Fruit fly (Drosophila melanogaster) whole organism, embryonic: ENCODE measurements around the gene dec.

Source experiments
- Abd-B ChIP-seq: fragments of 200-800 bp; sonication (Bioruptor generic); optimal IDR thresholded peaks from 2 replicates; lab custom pipeline; 2018; ENCODE audit warnings: missing biosample characterization, mild to moderate bottlenecking, missing genetic modification characterization, moderate library complexity
- Atf-2 ChIP-seq: fragments of 200-800 bp; sonication (Bioruptor generic); optimal IDR thresholded peaks from 2 replicates; lab custom pipeline; 2016; ENCODE audit warnings: missing biosample characterization, missing genetic modification characterization
- BtbVII ChIP-seq: fragments of 200-800 bp; sonication (Bioruptor generic); optimal IDR thresholded peaks from 3 replicates; lab custom pipeline; 2017; ENCODE audit warnings: missing biosample characterization, mild to moderate bottlenecking, missing genetic modification characterization
- CG10959 ChIP-seq: fragments of 200-800 bp; sonication (Bioruptor generic); IDR thresholded peaks from 2 replicates; pipeline ENCODE4 v1.3.6; 2022; ENCODE audit warnings: missing biosample characterization, missing genetic modification characterization
- CG12236 ChIP-seq: fragments of 200-800 bp; sonication (Bioruptor generic); optimal IDR thresholded peaks from 2 replicates; lab custom pipeline; 2016; ENCODE audit warnings: missing biosample characterization, missing genetic modification characterization
- CG14965 ChIP-seq: fragments of 200-800 bp; sonication (Bioruptor generic); optimal IDR thresholded peaks from 2 replicates; lab custom pipeline; 2016; ENCODE audit warnings: missing biosample characterization, missing genetic modification characterization, borderline replicate concordance
- CG1603 ChIP-seq: fragments of 200-800 bp; sonication (Bioruptor generic); optimal IDR thresholded peaks from 2 replicates; lab custom pipeline; 2019; ENCODE audit warnings: missing biosample characterization, mild to moderate bottlenecking, missing genetic modification characterization, moderate library complexity
- CG16779 ChIP-seq: fragments of 200-800 bp; sonication (Bioruptor generic); IDR thresholded peaks from 2 replicates; pipeline ENCODE4 v1.3.6; 2022; ENCODE audit warnings: missing biosample characterization, missing genetic modification characterization
- CG17361 ChIP-seq: fragments of 200-800 bp; sonication (Bioruptor generic); IDR thresholded peaks from 3 replicates; pipeline ENCODE4 v1.3.6; 2022; ENCODE audit warnings: missing biosample characterization, missing genetic modification characterization
- CG17385 ChIP-seq: fragments of 200-800 bp; sonication (Bioruptor generic); optimal IDR thresholded peaks from 3 replicates; lab custom pipeline; 2018; ENCODE audit warnings: missing biosample characterization, mild to moderate bottlenecking, missing genetic modification characterization
- CG18619 ChIP-seq: fragments of 200-800 bp; sonication (Bioruptor generic); optimal IDR thresholded peaks from 3 replicates; lab custom pipeline; 2017; ENCODE audit warnings: missing biosample characterization, mild to moderate bottlenecking, missing genetic modification characterization
- CG32532 ChIP-seq: fragments of 200-800 bp; sonication (Bioruptor generic); IDR thresholded peaks from 2 replicates; pipeline ENCODE4 v1.3.6; 2022; ENCODE audit warnings: missing biosample characterization, missing genetic modification characterization
- CG4730 ChIP-seq: fragments of 200-800 bp; sonication (Bioruptor generic); IDR thresholded peaks from 2 replicates; pipeline ENCODE4 v1.3.6; 2022; ENCODE audit warnings: missing biosample characterization, missing genetic modification characterization
- CG5953 ChIP-seq: fragments of 200-800 bp; sonication (Bioruptor generic); IDR thresholded peaks from 2 replicates; pipeline ENCODE4 v1.3.6; 2022; ENCODE audit warnings: missing biosample characterization, missing genetic modification characterization
- CG6689 ChIP-seq: fragments of 200-800 bp; sonication (Bioruptor generic); IDR thresholded peaks from 2 replicates; pipeline ENCODE4 v1.3.6; 2022; ENCODE audit warnings: missing biosample characterization, missing genetic modification characterization
- CG6813 ChIP-seq: fragments of 200-800 bp; sonication (Bioruptor generic); optimal IDR thresholded peaks from 2 replicates; lab custom pipeline; 2017; ENCODE audit warnings: missing biosample characterization, missing genetic modification characterization, mild to moderate bottlenecking, moderate library complexity, missing genetic modification reagents
- CG7556 ChIP-seq: fragments of 200-800 bp; sonication (Bioruptor generic); optimal IDR thresholded peaks from 2 replicates; lab custom pipeline; 2017; ENCODE audit warnings: missing biosample characterization, mild to moderate bottlenecking, missing genetic modification characterization
- CG7786 ChIP-seq: fragments of 200-800 bp; sonication (Bioruptor generic); optimal IDR thresholded peaks from 2 replicates; lab custom pipeline; 2016; ENCODE audit warnings: missing biosample characterization, missing genetic modification characterization
- Camta ChIP-seq: fragments of 200-800 bp; sonication (Bioruptor generic); optimal IDR thresholded peaks from 2 replicates; lab custom pipeline; 2016; ENCODE audit warnings: missing biosample characterization, missing genetic modification characterization
- CoRest ChIP-seq: fragments of 200-800 bp; sonication (Bioruptor generic); optimal IDR thresholded peaks from 3 replicates; lab custom pipeline; 2018; ENCODE audit warnings: missing biosample characterization, mild to moderate bottlenecking, missing genetic modification characterization, moderate library complexity
- Doc2 ChIP-seq: fragments of 200-800 bp; sonication (Bioruptor generic); IDR thresholded peaks from 2 replicates; pipeline ENCODE4 v1.3.6; 2022; ENCODE audit warnings: missing biosample characterization, missing genetic modification characterization
- Ets65A ChIP-seq: fragments of 200-800 bp; sonication (Bioruptor generic); peaks from one replicate; lab custom pipeline; 2016; ENCODE audit warnings: missing biosample characterization, missing genetic modification characterization
- Hr39 ChIP-seq: fragments of >200 bp; optimal IDR thresholded peaks from 2 replicates; lab custom pipeline; 2017
- Jarid2 ChIP-seq: fragments of 200-800 bp; sonication (Bioruptor generic); optimal IDR thresholded peaks from 3 replicates; lab custom pipeline; 2017; ENCODE audit warnings: mild to moderate bottlenecking, missing biosample characterization, missing genetic modification reagents, missing genetic modification characterization
- MESR4 ChIP-seq: fragments of 200-800 bp; sonication (Bioruptor generic); optimal IDR thresholded peaks from 2 replicates; lab custom pipeline; 2018; ENCODE audit warnings: missing biosample characterization, mild to moderate bottlenecking, missing genetic modification characterization, moderate library complexity
- Meics ChIP-seq: fragments of 200-800 bp; sonication (Bioruptor generic); optimal IDR thresholded peaks from 2 replicates; lab custom pipeline; 2017; ENCODE audit warnings: missing biosample characterization, mild to moderate bottlenecking, missing genetic modification characterization
- Myb ChIP-seq: fragments of 200-800 bp; sonication (Bioruptor generic); optimal IDR thresholded peaks from 2 replicates; lab custom pipeline; 2016; ENCODE audit warnings: missing biosample characterization, missing genetic modification characterization
- NC2β ChIP-seq: fragments of 200-800 bp; sonication (Bioruptor generic); optimal IDR thresholded peaks from 2 replicates; lab custom pipeline; 2016; ENCODE audit warnings: missing biosample characterization, missing genetic modification characterization
- Ssrp ChIP-seq: fragments of 200-800 bp; sonication (Bioruptor generic); optimal IDR thresholded peaks from 2 replicates; lab custom pipeline; 2018; ENCODE audit warnings: missing biosample characterization, mild to moderate bottlenecking, missing genetic modification characterization, moderate library complexity
- Taf1 ChIP-seq: fragments of 200-800 bp; sonication (Bioruptor generic); IDR thresholded peaks from 2 replicates; pipeline ENCODE4 v1.3.6; 2022; ENCODE audit warnings: missing biosample characterization, missing genetic modification characterization
- bigmax ChIP-seq: fragments of 200-800 bp; sonication (Bioruptor generic); optimal IDR thresholded peaks from 2 replicates; lab custom pipeline; 2018; ENCODE audit warnings: missing biosample characterization, mild to moderate bottlenecking, missing genetic modification characterization
- da ChIP-seq: fragments of 200-800 bp; sonication (Bioruptor generic); optimal IDR thresholded peaks from 2 replicates; lab custom pipeline; 2016; ENCODE audit warnings: missing biosample characterization, missing genetic modification characterization
- eyg ChIP-seq: fragments of 200-800 bp; sonication (Bioruptor generic); optimal IDR thresholded peaks from 3 replicates; lab custom pipeline; 2016; ENCODE audit warnings: missing biosample characterization, missing genetic modification characterization
- hb ChIP-seq: fragments of 200-800 bp; sonication (Bioruptor generic); IDR thresholded peaks from 3 replicates; pipeline ENCODE4 v1.3.6; 2022; ENCODE audit warnings: missing biosample characterization, missing genetic modification characterization; ENCODE audit not compliant: partially characterized antibody
- hkb ChIP-seq, 2 experiments: fragments of 200-800 bp in 1 of 2; fragments of >200 bp in 1 of 2; sonication (Bioruptor generic) in 1 of 2; IDR thresholded peaks in 1 of 2; optimal IDR thresholded peaks in 1 of 2; 2 replicates each; pipeline versions ENCODE4 v1.3.6 to Lab custom; 2017 to 2022; ENCODE audit warnings: missing biosample characterization in 1 of 2, missing genetic modification characterization in 1 of 2
- ind ChIP-seq: fragments of 200-800 bp; sonication (Bioruptor generic); optimal IDR thresholded peaks from 3 replicates; lab custom pipeline; 2016; ENCODE audit warnings: missing biosample characterization, missing genetic modification characterization
- mam ChIP-seq: fragments of 200-800 bp; sonication (Bioruptor generic); optimal IDR thresholded peaks from 3 replicates; lab custom pipeline; 2016; ENCODE audit warnings: missing biosample characterization, missing genetic modification characterization
- nom ChIP-seq: fragments of 200-800 bp; sonication (Bioruptor generic); optimal IDR thresholded peaks from 2 replicates; lab custom pipeline; 2017; ENCODE audit warnings: missing biosample characterization, missing genetic modification characterization, mild to moderate bottlenecking, moderate library complexity, missing genetic modification reagents
- pb ChIP-seq: fragments of 200-800 bp; sonication (Bioruptor generic); optimal IDR thresholded peaks from 3 replicates; lab custom pipeline; 2016; ENCODE audit warnings: missing biosample characterization, missing genetic modification characterization
- salm ChIP-seq: fragments of 200-800 bp; sonication (Bioruptor generic); optimal IDR thresholded peaks from 2 replicates; lab custom pipeline; 2018; ENCODE audit warnings: missing biosample characterization, mild to moderate bottlenecking, missing genetic modification characterization
- sc ChIP-seq, 3 experiments: fragments of >200 bp in 2 of 3; fragments of 200-800 bp in 1 of 3; sonication (Bioruptor generic) in 1 of 3; optimal IDR thresholded peaks; 2 replicates in 2 of 3; 3 replicates in 1 of 3; lab custom pipeline; 2017; ENCODE audit warnings: mild to moderate bottlenecking in 1 of 3, missing biosample characterization in 1 of 3, missing genetic modification characterization in 1 of 3, missing genetic modification reagents in 1 of 3
- sima ChIP-seq: fragments of 200-800 bp; sonication (Bioruptor generic); optimal IDR thresholded peaks from 2 replicates; lab custom pipeline; 2016; ENCODE audit warnings: missing biosample characterization, missing genetic modification characterization
- sisA ChIP-seq: fragments of 200-800 bp; sonication (Bioruptor generic); IDR thresholded peaks from 2 replicates; pipeline ENCODE4 v1.3.6; 2022; ENCODE audit warnings: missing biosample characterization, missing genetic modification characterization
- tin ChIP-seq: fragments of 200-800 bp; sonication (Bioruptor generic); optimal IDR thresholded peaks from 3 replicates; lab custom pipeline; 2016; ENCODE audit warnings: missing biosample characterization, missing genetic modification characterization
- trh ChIP-seq: fragments of 200-800 bp; sonication (Bioruptor generic); optimal IDR thresholded peaks from 2 replicates; lab custom pipeline; 2016; ENCODE audit warnings: missing biosample characterization, missing genetic modification characterization
- unc-4 ChIP-seq: fragments of 200-800 bp; sonication (Bioruptor generic); IDR thresholded peaks from 2 replicates; pipeline ENCODE4 v1.3.6; 2022; ENCODE audit warnings: missing biosample characterization, missing genetic modification characterization; ENCODE audit not compliant: partially characterized antibody

Gene dec

DNA sequence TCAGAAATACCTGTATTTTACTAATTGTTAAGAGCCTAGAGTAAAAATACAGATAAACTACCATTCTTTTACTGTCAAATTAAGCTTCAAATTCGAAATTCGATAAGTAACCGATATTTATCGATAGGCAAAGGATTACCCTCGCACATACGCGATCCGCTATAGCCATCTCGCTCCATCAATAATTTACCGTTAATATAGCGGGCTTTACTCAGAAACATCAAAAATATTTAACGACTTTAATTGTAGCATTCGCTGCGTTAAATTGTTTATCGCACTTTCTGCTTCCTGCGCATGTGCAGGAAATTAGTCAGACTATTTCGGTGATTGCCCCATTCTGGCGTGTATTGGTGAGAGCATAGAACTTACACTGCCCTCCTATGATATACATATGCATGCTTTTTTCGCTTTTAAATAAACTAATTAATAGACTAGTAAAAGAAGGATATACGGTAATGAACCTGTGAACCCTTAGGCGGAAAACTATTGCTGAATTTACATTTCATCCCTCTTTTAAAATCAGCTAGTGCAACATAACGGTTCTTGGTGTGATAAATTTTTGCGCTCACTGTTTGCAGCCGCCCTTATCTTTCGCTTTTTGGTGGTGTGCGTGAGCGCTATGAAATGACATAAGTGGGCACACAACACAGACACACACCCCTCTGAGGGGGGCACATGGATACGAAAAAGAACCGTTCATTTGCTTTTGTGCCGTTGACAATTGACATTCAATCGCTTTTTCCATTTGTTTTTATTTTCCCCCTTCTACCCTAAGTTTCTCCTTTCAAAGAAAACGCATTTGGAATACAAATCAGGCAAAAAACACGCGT lies 35.4 kb upstream of the dec start, which contains the start of the genes dpr14 and spidey (continued):
- peak; percentile 92 for TF ChIP-seq CoRest (tag; lab: Kevin White, UChicago)
- TF ChIP-seq bigmax, result peak; percentile 36
- TF ChIP-seq CG14965 (GFP tag; lab: Kevin White, UChicago), result peak; percentile 36
- peak; percentile 72 for TF ChIP-seq CG5953 (GFP tag; lab: Robert Waterston, UW)
- TF ChIP-seq CG32532 (GFP tag; lab: Robert Waterston, UW), result peak; percentile 94
- peak; percentile 89 for TF ChIP-seq CG17385 (GFP tag; lab: Kevin White, UChicago)
- peak; percentile 81 for TF ChIP-seq CG16779 (GFP tag; lab: Robert Waterston, UW)
- peak; percentile 83 for TF ChIP-seq Atf-2 (GFP tag; lab: Kevin White, UChicago)
- TF ChIP-seq hkb (optimal IDR thresholded peaks at IDR 0.05; lab: Kevin White, UChicago), result no peak
- peak; percentile 94 for TF ChIP-seq hkb (GFP tag; IDR thresholded peaks at IDR 0.05; lab: Robert Waterston, UW)
- no peak for TF ChIP-seq sc (optimal IDR thresholded peaks at IDR 0.05; lab: Kevin White, UChicago)
- TF ChIP-seq sc (GFP tag; optimal IDR thresholded peaks at IDR 0.05; lab: Kevin White, UChicago), result peak; percentile 67
- peak; percentile 90 for TF ChIP-seq CG18619 (GFP tag; lab: Kevin White, UChicago)
- peak; percentile 93 for TF ChIP-seq sisA (GFP tag; lab: Robert Waterston, UW)
- peak; percentile 22 for TF ChIP-seq pb (GFP tag; lab: Kevin White, UChicago)
- TF ChIP-seq CG12236 (GFP tag; lab: Kevin White, UChicago), result peak; percentile 72
- TF ChIP-seq Ets65A (GFP tag; lab: Kevin White, UChicago), result peak; percentile 97
- peak; percentile 91 for TF ChIP-seq BtbVII (GFP tag; lab: Kevin White, UChicago)
- peak; percentile 74 for TF ChIP-seq Jarid2
- no peak for TF ChIP-seq hb (GFP tag; lab: Robert Waterston, UW)
- peak; percentile 78 for TF ChIP-seq Ssrp
- peak; percentile 90 for TF ChIP-seq CG7556 (GFP tag; lab: Kevin White, UChicago)
- peak; percentile 47 for TF ChIP-seq sima (GFP tag; lab: Kevin White, UChicago)
- TF ChIP-seq da (GFP tag; lab: Kevin White, UChicago), result peak; percentile 63
- peak; percentile 92 for TF ChIP-seq CG1603 (tag; lab: Kevin White, UChicago)
- peak; percentile 76 for TF ChIP-seq CG4730 (GFP tag; lab: Robert Waterston, UW)
- no peak for TF ChIP-seq Hr39
- peak; percentile 33 for TF ChIP-seq trh
- peak; percentile 70 for TF ChIP-seq MESR4 (GFP tag; lab: Kevin White, UChicago)
- TF ChIP-seq Abd-B (GFP tag; lab: Kevin White, UChicago), result peak; percentile 78
- peak; percentile 63 for TF ChIP-seq nom (GFP tag; lab: Kevin White, UChicago)

- TF ChIP-seq CG6813 (GFP tag; lab: Kevin White, UChicago) (peak; percentile 51), Doc2 (GFP tag; lab: Robert Waterston, UW) (no peak), CG7786 (GFP tag; lab: Kevin White, UChicago) (no peak), trh (no peak), Meics (GFP tag; lab: Kevin White, UChicago) (peak; percentile 66), ind (GFP tag; lab: Kevin White, UChicago) (peak; percentile 38), Camta (GFP tag; lab: Kevin White, UChicago) (no peak), CG10959 (GFP tag; lab: Robert Waterston, UW) (no peak), Myb (GFP tag; lab: Kevin White, UChicago) (no peak), tin (GFP tag; lab: Kevin White, UChicago) (peak; percentile 36), mam (peak; percentile 31), unc-4 (GFP tag; lab: Robert Waterston, UW) (peak; percentile 73), CG6689 (GFP tag; lab: Robert Waterston, UW) (peak; percentile 5; the same call in 1 of the 2 replicates), hkb (optimal IDR thresholded peaks at IDR 0.05; lab: Kevin White, UChicago) (no peak), hkb (GFP tag; IDR thresholded peaks at IDR 0.05; lab: Robert Waterston, UW) (peak; percentile 35; the same call in 1 of the 2 replicates), eyg (GFP tag; lab: Kevin White, UChicago) (peak; percentile 6), salm (tag; lab: Kevin White, UChicago) (no peak), CG17361 (peak; percentile 82), NC2β (GFP tag; lab: Kevin White, UChicago) (peak; percentile 58), Taf1 (GFP tag; lab: Robert Waterston, UW) (no peak; the same call in 1 of the 2 replicates)
Measured at dm6 chrX:7901153-7902038, 28.4 kb upstream of the dec start, which contains the start of the genes RpS6 and bys. TSS of gene RpS6 (minus strand) at chrX:7901331. TSS of gene bys (plus strand) at chrX:7901880.
